Worm (Caenorhabditis elegans) whole organism, L3 larva: ENCODE data around the gene Y54G2A.77.
"Not testable (repeated sequence)": the region's sequence is repeated elsewhere in the genome, so short reads cannot be mapped to it uniquely, and the experiment has no call there.

ENCODE experiments used
- R02D3.7 ChIP-seq: fragments of 150-350 bp; optimal IDR thresholded peaks from 2 replicates; lab custom pipeline; 2014; ENCODE audit warnings: missing biosample characterization, missing genetic modification characterization
- ceh-9 ChIP-seq: sonication (generic microtip); optimal IDR thresholded peaks from 2 replicates; lab custom pipeline; 2018; ENCODE audit warnings: missing biosample characterization, missing genetic modification characterization
- elt-2 ChIP-seq: sonication (generic microtip); optimal IDR thresholded peaks from 2 replicates; lab custom pipeline; 2016; ENCODE audit warnings: missing genetic modification reagents, mild to moderate bottlenecking, missing genetic modification characterization, missing compliant biosample characterization
- fkh-2 ChIP-seq: fragments of 150-350 bp; optimal IDR thresholded peaks from 2 replicates; lab custom pipeline; 2014; ENCODE audit warnings: missing biosample characterization, missing genetic modification reagents, missing genetic modification characterization
- nhr-11 ChIP-seq: fragments of 150-350 bp; optimal IDR thresholded peaks from 2 replicates; lab custom pipeline; 2014; ENCODE audit warnings: missing biosample characterization, missing genetic modification characterization
- nhr-237 ChIP-seq: fragments of 150-350 bp; optimal IDR thresholded peaks from 2 replicates; lab custom pipeline; 2014; ENCODE audit warnings: missing biosample characterization, missing genetic modification characterization
- nhr-76 ChIP-seq: fragments of 150-350 bp; sonication (generic microtip); optimal IDR thresholded peaks from 5 replicates; lab custom pipeline; 2014; ENCODE audit warnings: missing biosample characterization, missing genetic modification characterization
- zag-1 ChIP-seq: fragments of 150-350 bp; optimal IDR thresholded peaks from 2 replicates; lab custom pipeline; 2014; ENCODE audit warnings: missing biosample characterization, missing genetic modification characterization

ce11 chrIV:2801558-2801957 lies 39.1 kb downstream of the Y54G2A.77 start, which contains the start of gene Y54G2A.44:
- not testable (repeated sequence) for TF ChIP-seq nhr-237; R02D3.7 (tag; lab: Kevin White, UChicago); elt-2; fkh-2 (tag; lab: Kevin White, UChicago); zag-1 (tag; lab: Kevin White, UChicago); ceh-9 (tag; lab: Kevin White, UChicago); nhr-76 (tag; lab: Kevin White, UChicago); nhr-11 (tag; lab: Kevin White, UChicago)
